Worm (Caenorhabditis elegans) whole organism, young adult: Measurements from ENCODE around the gene Y73B6BL.270.

ENCODE experiments used
- C06A6.2 ChIP-seq: fragments of 200-800 bp; sonication (Bioruptor generic); conservative IDR thresholded peaks from 2 replicates; pipeline ENCODE4 v1.3.6; 2022; ENCODE audit warnings: missing genetic modification characterization, missing compliant biosample characterization
- C17E4.6 ChIP-seq: fragments of 200-800 bp; sonication (Bioruptor generic); IDR thresholded peaks from 2 replicates; pipeline ENCODE4 v1.3.6; 2022; ENCODE audit warnings: missing genetic modification reagents, missing genetic modification characterization, missing compliant biosample characterization
- F10E7.11 ChIP-seq: sonication (generic microtip); optimal IDR thresholded peaks from 2 replicates; lab custom pipeline; 2017; ENCODE audit warnings: mild to moderate bottlenecking, missing genetic modification characterization, moderate library complexity, missing compliant biosample characterization
- F23B12.7 ChIP-seq: sonication (generic microtip); optimal IDR thresholded peaks from 2 replicates; lab custom pipeline; 2017; ENCODE audit warnings: missing genetic modification characterization, mild to moderate bottlenecking, missing compliant biosample characterization, antibody characterized with exemption, moderate library complexity; ENCODE audit not compliant: insufficient read depth
- F49E8.2 ChIP-seq: sonication (generic microtip); optimal IDR thresholded peaks from 3 replicates; lab custom pipeline; 2017; ENCODE audit warnings: missing genetic modification characterization, mild to moderate bottlenecking, missing compliant biosample characterization, antibody characterized with exemption, moderate library complexity; ENCODE audit not compliant: insufficient read depth
- F57A8.1 ChIP-seq: fragments of 200-800 bp; sonication (Bioruptor generic); optimal IDR thresholded peaks from 2 replicates; lab custom pipeline; 2018; ENCODE audit warnings: mild to moderate bottlenecking, missing genetic modification characterization, moderate library complexity, missing compliant biosample characterization
- K11D2.4 ChIP-seq: fragments of 200-800 bp; sonication (Bioruptor generic); IDR thresholded peaks from 2 replicates; pipeline ENCODE4 v1.3.6; 2022; ENCODE audit warnings: missing genetic modification reagents, missing genetic modification characterization, missing compliant biosample characterization
- K12H6.12 ChIP-seq: fragments of 200-800 bp; sonication (Bioruptor generic); optimal IDR thresholded peaks from 2 replicates; lab custom pipeline; 2018; ENCODE audit warnings: mild to moderate bottlenecking, missing genetic modification characterization, missing compliant biosample characterization
- Y67H2A.10 ChIP-seq: fragments of 200-800 bp; sonication (Bioruptor generic); conservative IDR thresholded peaks from 2 replicates; pipeline ENCODE4 v1.3.6; 2022; ENCODE audit warnings: missing genetic modification reagents, missing genetic modification characterization, missing compliant biosample characterization
- ZK185.1 ChIP-seq: sonication (generic microtip); optimal IDR thresholded peaks from 2 replicates; lab custom pipeline; 2016; ENCODE audit warnings: mild to moderate bottlenecking, missing genetic modification characterization, missing compliant biosample characterization; ENCODE audit not compliant: poor library complexity, severe bottlenecking
- ama-1 ChIP-seq, 3 experiments: fragments of 150-350 bp in 1 of 3; sonication (generic microtip) in 2 of 3; optimal IDR thresholded peaks; 2 replicates each; lab custom pipeline; 2014 to 2018; ENCODE audit warnings: missing biosample characterization in 2 of 3, missing genetic modification characterization in 2 of 3, missing genetic modification reagents in 2 of 3
- atf-7 ChIP-seq: sonication (generic microtip); optimal IDR thresholded peaks from 2 replicates; lab custom pipeline; 2017; ENCODE audit warnings: mild to moderate bottlenecking, missing genetic modification characterization, missing compliant biosample characterization
- athp-1 ChIP-seq: sonication (generic microtip); optimal IDR thresholded peaks from 2 replicates; lab custom pipeline; 2017; ENCODE audit warnings: mild to moderate bottlenecking, missing genetic modification characterization, missing compliant biosample characterization
- attf-5 ChIP-seq: fragments of 200-800 bp; sonication (Bioruptor generic); optimal IDR thresholded peaks from 2 replicates; lab custom pipeline; 2018; ENCODE audit warnings: mild to moderate bottlenecking, missing genetic modification characterization, missing compliant biosample characterization
- ceh-100 ChIP-seq: fragments of 200-800 bp; sonication (Bioruptor generic); IDR thresholded peaks from 2 replicates; pipeline ENCODE4 v1.3.6; 2022; ENCODE audit warnings: missing genetic modification reagents, missing genetic modification characterization, missing compliant biosample characterization
- chd-7 ChIP-seq: sonication (generic microtip); optimal IDR thresholded peaks from 2 replicates; lab custom pipeline; 2016; ENCODE audit warnings: mild to moderate bottlenecking, missing genetic modification characterization, moderate library complexity, missing compliant biosample characterization
- dox-1 ChIP-seq: fragments of 200-800 bp; sonication (Bioruptor generic); IDR thresholded peaks from 2 replicates; pipeline ENCODE4 v1.3.6; 2022; ENCODE audit warnings: missing genetic modification reagents, missing genetic modification characterization, missing compliant biosample characterization
- egl-18 ChIP-seq: fragments of 200-800 bp; sonication (Bioruptor generic); IDR thresholded peaks from 2 replicates; pipeline ENCODE4 v1.3.6; 2022; ENCODE audit warnings: missing genetic modification reagents, missing genetic modification characterization, missing compliant biosample characterization
- egl-44 ChIP-seq: fragments of 200-800 bp; sonication (Bioruptor generic); IDR thresholded peaks from 2 replicates; pipeline ENCODE4 v1.3.6; 2022; ENCODE audit warnings: missing genetic modification reagents, missing genetic modification characterization, missing compliant biosample characterization
- egrh-3 ChIP-seq: fragments of 200-800 bp; sonication (Bioruptor generic); IDR thresholded peaks from 2 replicates; pipeline ENCODE4 v1.3.6; 2022; ENCODE audit warnings: missing genetic modification reagents, missing genetic modification characterization, missing compliant biosample characterization
- ets-4 ChIP-seq: fragments of 200-800 bp; sonication (Bioruptor generic); optimal IDR thresholded peaks from 2 replicates; lab custom pipeline; 2018; ENCODE audit warnings: mild to moderate bottlenecking, missing genetic modification characterization, missing compliant biosample characterization
- hlh-12 ChIP-seq: sonication (generic microtip); optimal IDR thresholded peaks from 2 replicates; lab custom pipeline; 2016; ENCODE audit warnings: missing genetic modification characterization, missing compliant biosample characterization
- hlh-26 ChIP-seq: fragments of 200-800 bp; sonication (Bioruptor generic); conservative IDR thresholded peaks from 2 replicates; pipeline ENCODE4 v1.3.6; 2022; ENCODE audit warnings: missing genetic modification reagents, missing genetic modification characterization, missing compliant biosample characterization
- hmg-20 ChIP-seq: fragments of 200-800 bp; sonication (Bioruptor generic); IDR thresholded peaks from 2 replicates; pipeline ENCODE4 v1.3.6; 2022; ENCODE audit warnings: missing genetic modification reagents, missing genetic modification characterization, missing compliant biosample characterization
- lin-54 ChIP-seq: fragments of 200-800 bp; sonication (Bioruptor generic); optimal IDR thresholded peaks from 2 replicates; lab custom pipeline; 2018; ENCODE audit warnings: mild to moderate bottlenecking, missing genetic modification characterization, missing compliant biosample characterization
- lir-1 ChIP-seq: fragments of 200-800 bp; sonication (Bioruptor generic); conservative IDR thresholded peaks from 2 replicates; pipeline ENCODE4 v1.3.6; 2022; ENCODE audit warnings: missing genetic modification reagents, missing genetic modification characterization, missing compliant biosample characterization
- madf-3 ChIP-seq: fragments of 200-800 bp; sonication (Bioruptor generic); IDR thresholded peaks from 2 replicates; pipeline ENCODE4 v1.3.6; 2022; ENCODE audit warnings: missing genetic modification reagents, missing genetic modification characterization, missing compliant biosample characterization
- madf-6 ChIP-seq: fragments of 200-800 bp; sonication (Bioruptor generic); IDR thresholded peaks from 2 replicates; pipeline ENCODE4 v1.3.6; 2022; ENCODE audit warnings: missing genetic modification reagents, missing genetic modification characterization, missing compliant biosample characterization
- mcd-1 ChIP-seq: fragments of 200-800 bp; sonication (Bioruptor generic); IDR thresholded peaks from 2 replicates; pipeline ENCODE4 v1.3.6; 2022; ENCODE audit warnings: missing genetic modification reagents, missing genetic modification characterization, missing compliant biosample characterization
- repo-1 ChIP-seq: sonication (generic microtip); optimal IDR thresholded peaks from 2 replicates; lab custom pipeline; 2017; ENCODE audit warnings: mild to moderate bottlenecking, missing genetic modification characterization, missing compliant biosample characterization
- snpc-1.3 ChIP-seq: sonication (generic microtip); optimal IDR thresholded peaks from 2 replicates; lab custom pipeline; 2017; ENCODE audit warnings: missing genetic modification characterization, mild to moderate bottlenecking, missing compliant biosample characterization, antibody characterized with exemption, moderate library complexity, missing genotype, missing genetic modification reagents; ENCODE audit not compliant: insufficient read depth
- snpc-4 ChIP-seq, 5 experiments: fragments of 150-350 bp in 1 of 5; sonication (generic microtip) in 4 of 5; optimal IDR thresholded peaks; 2 replicates each; lab custom pipeline; 2014 to 2018; ENCODE audit warnings: missing genetic modification characterization in 5 of 5, missing biosample characterization in 3 of 5, antibody characterized with exemption in 2 of 5, mild to moderate bottlenecking in 2 of 5, missing compliant biosample characterization in 2 of 5, missing genotype in 2 of 5, moderate library complexity in 2 of 5, missing genetic modification reagents in 1 of 5
- sptf-2 ChIP-seq: fragments of 200-800 bp; sonication (Bioruptor generic); optimal IDR thresholded peaks from 2 replicates; lab custom pipeline; 2018; ENCODE audit warnings: mild to moderate bottlenecking, missing genetic modification characterization, missing compliant biosample characterization
- unc-130 ChIP-seq: sonication (generic microtip); optimal IDR thresholded peaks from 2 replicates; lab custom pipeline; 2016; ENCODE audit warnings: missing genetic modification reagents, missing genetic modification characterization, missing compliant biosample characterization
- zfh-2 ChIP-seq: fragments of 200-800 bp; sonication (Bioruptor generic); conservative IDR thresholded peaks from 2 replicates; pipeline ENCODE4 v1.3.6; 2022; ENCODE audit warnings: missing genetic modification reagents, missing genetic modification characterization, missing compliant biosample characterization
- zim-3 ChIP-seq: sonication (generic microtip); optimal IDR thresholded peaks from 2 replicates; lab custom pipeline; 2017; ENCODE audit warnings: mild to moderate bottlenecking, missing genetic modification characterization, moderate library complexity, missing compliant biosample characterization
- ztf-18 ChIP-seq: sonication (generic microtip); optimal IDR thresholded peaks from 2 replicates; lab custom pipeline; 2016; ENCODE audit warnings: missing genotype, mild to moderate bottlenecking, missing genetic modification characterization, missing compliant biosample characterization
- ztf-28 ChIP-seq: fragments of 200-800 bp; sonication (Bioruptor generic); IDR thresholded peaks from 2 replicates; pipeline ENCODE4 v1.3.6; 2022; ENCODE audit warnings: missing genetic modification reagents, missing genetic modification characterization, missing compliant biosample characterization
- ztf-3 ChIP-seq: fragments of 200-800 bp; sonication (Bioruptor generic); optimal IDR thresholded peaks from 2 replicates; lab custom pipeline; 2018; ENCODE audit warnings: mild to moderate bottlenecking, missing genetic modification characterization, missing compliant biosample characterization

Gene Y73B6BL.270

DNA sequence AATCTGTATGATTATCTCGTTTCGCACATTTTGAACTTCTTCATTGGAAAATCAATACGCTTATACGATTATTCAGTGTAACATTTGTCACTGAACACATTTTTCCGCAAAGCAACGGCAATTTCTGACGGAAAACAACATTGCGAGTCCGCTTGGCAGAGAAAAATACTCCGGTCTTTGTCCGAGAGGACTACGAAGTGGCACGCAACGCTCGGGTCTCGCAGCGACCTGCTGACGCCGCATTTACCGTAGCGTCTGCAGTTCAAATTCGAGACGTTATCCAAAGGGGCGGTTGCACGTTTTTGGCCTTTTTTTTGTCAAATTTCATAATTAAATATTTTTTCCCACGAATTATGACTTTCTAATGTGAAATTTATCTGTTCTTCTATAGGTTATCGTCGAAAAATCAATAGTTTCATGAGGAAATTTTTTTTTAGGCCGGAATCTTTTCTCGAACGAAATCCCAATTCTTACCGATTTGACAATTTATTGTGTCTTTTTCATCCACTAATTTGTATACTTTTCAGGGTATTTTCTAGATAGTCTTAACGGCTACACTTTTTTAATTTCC lies 41.4 kb upstream of the Y73B6BL.270 start, which contains the start of gene sqd-1 (continued):
- TF ChIP-seq ZK185.1 (peak; percentile 82), F49E8.2 (tag; lab: Kevin White, UChicago) (peak; percentile 78), mcd-1 (GFP tag; lab: Robert Waterston, UW) (peak; percentile 94), ztf-28 (GFP tag; lab: Robert Waterston, UW) (peak; percentile 96), chd-7 (tag; lab: Kevin White, UChicago) (peak; percentile 90), F23B12.7 (peak; percentile 93), hmg-20 (GFP tag; lab: Robert Waterston, UW) (peak; percentile 88; the same call in 1 of the 2 replicates), egrh-3 (peak; percentile 57; the same call in 1 of the 2 replicates), ets-4 (GFP tag; lab: Kevin White, UChicago) (no peak), C06A6.2 (GFP tag; lab: Robert Waterston, UW) (peak; percentile 90), dox-1 (GFP tag; lab: Robert Waterston, UW) (peak; percentile 96), ztf-3 (GFP tag; lab: Kevin White, UChicago) (no peak), F57A8.1 (GFP tag; lab: Kevin White, UChicago) (no peak), C17E4.6 (GFP tag; lab: Robert Waterston, UW) (peak; percentile 92), K11D2.4 (GFP tag; lab: Robert Waterston, UW) (peak; percentile 93), attf-5 (peak; percentile 88), K12H6.12 (peak; percentile 91), ama-1 (optimal IDR thresholded peaks at IDR 0.05; lab: Kevin White, UChicago) (no peak), ama-1 (GFP tag; optimal IDR thresholded peaks at IDR 0.05; lab: Kevin White, UChicago) (no peak), hlh-12 (tag; lab: Kevin White, UChicago) (no peak), madf-6 (GFP tag; lab: Robert Waterston, UW) (peak; percentile 86), sptf-2 (no peak), F10E7.11 (tag; lab: Kevin White, UChicago) (no peak), athp-1 (tag; lab: Kevin White, UChicago) (peak; percentile 87), zfh-2 (GFP tag; lab: Robert Waterston, UW) (peak; percentile 90), zim-3 (tag; lab: Kevin White, UChicago) (peak; percentile 89), madf-3 (GFP tag; lab: Robert Waterston, UW) (peak; percentile 91), lir-1 (peak; percentile 91), ztf-18 (tag; lab: Kevin White, UChicago) (peak; percentile 48), snpc-4 (GFP tag; optimal IDR thresholded peaks at IDR 0.05; lab: Kevin White, UChicago) (peak; percentile 79), snpc-4 (tag; optimal IDR thresholded peaks at IDR 0.05; lab: Kevin White, UChicago) (peak; percentile 83 to 91 (median 86)), unc-130 (peak; percentile 62), lin-54 (GFP tag; lab: Kevin White, UChicago) (peak; percentile 92), Y67H2A.10 (GFP tag; lab: Robert Waterston, UW) (peak; percentile 84), egl-18 (GFP tag; lab: Robert Waterston, UW) (peak; percentile 72; the same call in 1 of the 2 replicates), atf-7 (peak; percentile 78), hlh-26 (GFP tag; lab: Robert Waterston, UW) (no peak), ceh-100 (GFP tag; lab: Robert Waterston, UW) (peak; percentile 87), egl-44 (GFP tag; lab: Robert Waterston, UW) (peak; percentile 86; the same call in 1 of the 2 replicates), repo-1 (tag; lab: Kevin White, UChicago) (peak; percentile 90), snpc-1.3 (tag; lab: Kevin White, UChicago) (peak; percentile 64)
